Fruit fly (Drosophila melanogaster): ENCODE measurements around the gene Dnah3.

The Dnah3 gene

DNA sequence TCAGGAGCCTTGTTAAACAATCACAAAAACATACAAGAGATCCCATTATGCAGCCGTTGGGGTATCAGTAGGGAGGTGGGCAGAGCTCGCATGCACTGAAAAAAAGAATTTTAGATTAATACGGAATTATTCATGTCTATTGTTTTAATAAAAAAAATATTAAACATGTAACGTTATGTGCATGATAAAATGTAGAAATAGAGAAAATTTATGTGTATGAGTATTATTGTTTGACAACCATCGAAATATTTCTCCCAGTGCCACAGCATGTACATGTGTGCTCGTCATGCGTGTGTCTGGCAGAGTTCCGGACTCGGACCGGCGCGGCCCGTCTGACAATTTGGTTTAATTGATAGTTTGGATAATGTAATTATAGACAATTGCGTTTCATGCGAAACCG lies 68.7 kb downstream of the Dnah3 start (continued):
- peak; percentile 61 for TF ChIP-seq gem (tag; optimal IDR thresholded peaks at IDR 0.05)

All from whole organism, embryonic.